Fruit fly (Drosophila melanogaster) whole organism, pupa: Measurements from ENCODE around the gene ND-B14.5B.

Experiments used
- CG10348 ChIP-seq: fragments of 200-800 bp; sonication (Bioruptor generic); IDR thresholded peaks from 2 replicates; pipeline ENCODE4 v1.3.6; 2022; ENCODE audit warnings: missing biosample characterization, missing genetic modification characterization
- CG12605 ChIP-seq: fragments of 200-800 bp; sonication (Bioruptor generic); IDR thresholded peaks from 2 replicates; pipeline ENCODE4 v1.3.6; 2022; ENCODE audit warnings: missing biosample characterization, missing genetic modification characterization
- CG13204 ChIP-seq: fragments of 200-800 bp; sonication (Bioruptor generic); optimal IDR thresholded peaks from 2 replicates; lab custom pipeline; 2018; ENCODE audit warnings: missing biosample characterization, mild to moderate bottlenecking, missing genetic modification characterization, moderate library complexity
- CG14655 ChIP-seq: fragments of 200-800 bp; sonication (Bioruptor generic); optimal IDR thresholded peaks from 3 replicates; lab custom pipeline; 2017; ENCODE audit warnings: mild to moderate bottlenecking, missing biosample characterization, missing genetic modification reagents, missing genetic modification characterization
- CG15710 ChIP-seq: fragments of 200-800 bp; sonication (Bioruptor generic); optimal IDR thresholded peaks from 2 replicates; lab custom pipeline; 2018; ENCODE audit warnings: missing biosample characterization, mild to moderate bottlenecking, missing genetic modification characterization, moderate library complexity
- CG17806 ChIP-seq: fragments of 200-800 bp; sonication (Bioruptor generic); optimal IDR thresholded peaks from 2 replicates; lab custom pipeline; 2018; ENCODE audit warnings: missing biosample characterization, mild to moderate bottlenecking, missing genetic modification characterization, moderate library complexity
- CG32121 ChIP-seq: fragments of 200-800 bp; sonication (Bioruptor generic); IDR thresholded peaks from 2 replicates; pipeline ENCODE4 v1.3.6; 2022; ENCODE audit warnings: missing biosample characterization, missing genetic modification characterization
- CG34367 ChIP-seq: fragments of 200-800 bp; sonication (Bioruptor generic); optimal IDR thresholded peaks from 2 replicates; lab custom pipeline; 2018; ENCODE audit warnings: missing biosample characterization, mild to moderate bottlenecking, missing genetic modification characterization
- CG4496 ChIP-seq: fragments of 200-800 bp; sonication (Bioruptor generic); IDR thresholded peaks from 3 replicates; pipeline ENCODE4 v1.3.6; 2022; ENCODE audit warnings: missing biosample characterization, missing genetic modification characterization
- CG8159 ChIP-seq: fragments of 200-800 bp; sonication (Bioruptor generic); optimal IDR thresholded peaks from 3 replicates; lab custom pipeline; 2018; ENCODE audit warnings: missing biosample characterization, mild to moderate bottlenecking, missing genetic modification characterization, moderate library complexity
- CG8301 ChIP-seq: fragments of 200-800 bp; sonication (Bioruptor generic); optimal IDR thresholded peaks from 2 replicates; lab custom pipeline; 2018; ENCODE audit warnings: missing biosample characterization, mild to moderate bottlenecking, missing genetic modification characterization
- CG9948 ChIP-seq: fragments of 200-800 bp; sonication (Bioruptor generic); optimal IDR thresholded peaks from 2 replicates; lab custom pipeline; 2018; ENCODE audit warnings: missing biosample characterization, mild to moderate bottlenecking, missing genetic modification characterization, moderate library complexity
- D1 ChIP-seq: fragments of 200-800 bp; sonication (Bioruptor generic); optimal IDR thresholded peaks from 2 replicates; lab custom pipeline; 2018; ENCODE audit warnings: missing biosample characterization, mild to moderate bottlenecking, missing genetic modification characterization, moderate library complexity
- EcR ChIP-seq: fragments of 200-800 bp; sonication (Bioruptor generic); optimal IDR thresholded peaks from 3 replicates; lab custom pipeline; 2019; ENCODE audit warnings: missing biosample characterization, missing genetic modification characterization, mild to moderate bottlenecking, moderate library complexity, missing genetic modification reagents
- Ets98B ChIP-seq: fragments of 200-800 bp; sonication (Bioruptor generic); IDR thresholded peaks from 2 replicates; pipeline ENCODE4 v1.3.6; 2022; ENCODE audit warnings: missing biosample characterization, missing genetic modification characterization
- Pif1A ChIP-seq: fragments of 200-800 bp; sonication (Bioruptor generic); optimal IDR thresholded peaks from 3 replicates; lab custom pipeline; 2016; ENCODE audit warnings: missing biosample characterization, missing genetic modification characterization
- Pif1B ChIP-seq: fragments of 200-800 bp; sonication (Bioruptor generic); optimal IDR thresholded peaks from 3 replicates; lab custom pipeline; 2016; ENCODE audit warnings: missing biosample characterization, missing genetic modification characterization
- Snoo ChIP-seq: fragments of 200-800 bp; sonication (Bioruptor generic); optimal IDR thresholded peaks from 3 replicates; lab custom pipeline; 2017; ENCODE audit warnings: missing biosample characterization, mild to moderate bottlenecking, missing genetic modification characterization, inconsistent platforms
- fd96Ca ChIP-seq: fragments of 200-800 bp; sonication (Bioruptor generic); IDR thresholded peaks from 3 replicates; pipeline ENCODE4 v1.3.6; 2022; ENCODE audit warnings: missing biosample characterization, missing genetic modification characterization
- gl ChIP-seq: fragments of 200-800 bp; sonication (Bioruptor generic); optimal IDR thresholded peaks from 2 replicates; lab custom pipeline; 2018; ENCODE audit warnings: missing biosample characterization, mild to moderate bottlenecking, missing genetic modification characterization
- rn ChIP-seq: fragments of 200-800 bp; sonication (Bioruptor generic); IDR thresholded peaks from 2 replicates; pipeline ENCODE4 v1.3.6; 2022; ENCODE audit warnings: missing biosample characterization, missing genetic modification characterization

The ND-B14.5B gene

DNA sequence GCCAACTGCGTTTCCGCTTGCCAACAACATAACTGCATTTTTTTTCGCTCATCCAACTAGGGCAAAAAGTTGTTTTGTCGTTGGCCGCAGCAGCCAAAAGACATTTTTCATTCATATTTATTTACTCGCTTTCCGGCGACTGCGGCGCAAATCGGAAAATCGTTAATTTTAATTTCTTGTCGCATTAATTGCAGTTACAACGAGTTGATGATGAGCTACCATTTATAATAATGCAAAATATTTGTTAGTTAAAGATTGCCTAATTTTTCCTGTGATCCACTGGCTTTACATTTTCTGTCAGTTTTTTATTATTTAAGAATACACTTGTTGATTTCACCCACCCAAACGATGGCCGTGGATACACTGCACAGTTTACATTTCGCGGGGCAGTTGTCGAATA lies 36.3 kb downstream of the ND-B14.5B start, which contains the start of gene PpD6:
PpD6 (plus strand) TSS at position 301 of the 400 bp plus-strand sequence.
- TF ChIP-seq CG8159 (tag; lab: Kevin White, UChicago) (no peak), Pif1B (no peak), CG4496 (GFP tag; lab: Robert Waterston, UW) (no peak), CG9948 (tag; lab: Kevin White, UChicago) (no peak), rn (GFP tag; lab: Robert Waterston, UW) (no peak), Ets98B (no peak)

DNA sequence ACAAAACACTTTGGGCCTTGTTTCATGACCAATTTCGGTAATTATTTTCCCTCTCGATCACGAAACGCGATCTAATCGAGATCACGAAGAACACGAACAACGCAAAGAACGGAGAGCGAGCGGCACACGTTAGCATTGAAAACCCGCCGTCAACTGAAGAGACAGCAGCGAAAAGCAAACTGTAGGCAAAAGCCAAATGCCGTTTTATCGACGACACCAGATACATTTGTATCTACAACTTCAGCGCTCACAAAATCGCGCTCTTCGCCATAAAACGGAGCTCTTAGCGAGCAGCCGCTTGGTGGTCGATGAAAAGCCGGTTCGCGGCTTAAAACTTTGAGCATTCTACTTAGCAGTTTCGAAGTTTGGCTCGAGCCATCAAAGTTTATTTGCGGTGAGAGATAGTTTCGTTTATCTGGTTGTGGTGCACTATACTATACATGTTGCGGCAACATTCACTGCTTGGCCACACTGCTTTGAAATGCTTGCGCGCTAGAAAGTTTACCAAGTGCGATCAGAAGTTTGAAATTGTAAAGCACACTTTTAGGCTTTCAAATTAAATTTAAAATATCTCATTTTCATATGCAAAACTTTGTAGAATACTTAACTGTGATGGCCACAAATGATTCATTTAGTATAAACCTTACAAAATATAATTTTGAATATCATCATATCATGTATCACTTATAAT lies 37.5 kb downstream of the ND-B14.5B start:
- TF ChIP-seq CG14655 (GFP tag; lab: Kevin White, UChicago) = no peak
- peak; percentile 48 for TF ChIP-seq D1 (tag; lab: Kevin White, UChicago)

DNA sequence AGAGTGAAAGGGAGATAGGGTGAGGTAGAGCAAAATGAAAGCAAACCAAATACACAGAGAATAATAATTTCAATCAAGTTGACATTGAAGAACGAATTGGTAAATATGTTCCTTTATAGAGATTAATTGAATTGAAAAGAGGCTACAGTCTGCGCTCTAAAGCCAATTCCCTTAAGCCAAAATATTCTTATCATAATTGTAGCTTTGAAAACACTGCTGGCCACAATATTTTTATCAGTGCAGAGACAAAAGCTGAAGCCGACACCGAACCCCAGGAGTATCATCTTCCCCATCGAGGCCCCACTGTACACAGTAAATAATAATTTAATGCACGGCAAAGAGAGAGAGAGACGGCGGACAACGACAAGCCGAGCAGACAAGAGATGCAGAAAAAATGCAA lies 39.8 kb downstream of the ND-B14.5B start:
- TF ChIP-seq CG8301 = peak; percentile 85
- TF ChIP-seq Snoo = peak; percentile 68
- peak; percentile 82 for TF ChIP-seq Pif1A (GFP tag; lab: Kevin White, UChicago)
- peak; percentile 64 for TF ChIP-seq CG12605
- TF ChIP-seq CG17806 (tag; lab: Kevin White, UChicago) = peak; percentile 71
- peak; percentile 66 for TF ChIP-seq CG10348 (GFP tag; lab: Robert Waterston, UW)
- TF ChIP-seq CG34367 (tag; lab: Kevin White, UChicago) = peak; percentile 72
- TF ChIP-seq gl (tag; lab: Kevin White, UChicago) = peak; percentile 43
- TF ChIP-seq CG32121 (GFP tag; lab: Robert Waterston, UW) = peak; percentile 88
- TF ChIP-seq Ets98B = peak; percentile 85
- peak; percentile 92 for TF ChIP-seq fd96Ca (GFP tag; lab: Robert Waterston, UW)
- TF ChIP-seq rn (GFP tag; lab: Robert Waterston, UW) = peak; percentile 80
- peak; percentile 3 for TF ChIP-seq CG13204 (GFP tag; lab: Kevin White, UChicago)
- peak; percentile 82 for TF ChIP-seq CG8159 (tag; lab: Kevin White, UChicago)
- TF ChIP-seq CG15710 (tag; lab: Kevin White, UChicago) = peak; percentile 49
- peak; percentile 90 for TF ChIP-seq CG14655 (GFP tag; lab: Kevin White, UChicago)
- peak; percentile 92 for TF ChIP-seq CG4496 (GFP tag; lab: Robert Waterston, UW)
- TF ChIP-seq Pif1B = peak; percentile 75
- no peak for TF ChIP-seq D1 (tag; lab: Kevin White, UChicago)
- TF ChIP-seq EcR (GFP tag; lab: Kevin White, UChicago) = no peak
- TF ChIP-seq CG9948 (tag; lab: Kevin White, UChicago) = peak; percentile 69

DNA sequence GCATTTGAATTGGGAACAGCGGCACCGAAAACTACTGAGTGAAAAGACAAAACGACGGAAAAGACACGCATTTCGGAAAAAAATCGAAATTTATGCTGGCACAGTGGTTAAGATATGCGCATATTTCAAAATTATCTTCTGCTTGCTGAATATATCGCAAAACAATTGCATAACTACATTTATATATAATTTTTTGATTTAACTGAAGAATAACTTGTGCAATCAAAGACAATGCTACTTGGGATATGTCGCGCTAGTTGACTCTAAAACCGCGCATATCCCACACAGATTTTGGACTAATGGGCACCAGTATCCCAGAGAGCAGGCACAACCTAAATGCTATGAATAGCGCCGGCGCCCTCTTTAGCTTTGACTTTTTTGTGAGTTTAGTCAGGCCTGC lies 44.8 kb downstream of the ND-B14.5B start:
- TF ChIP-seq CG14655 (GFP tag; lab: Kevin White, UChicago) = no peak
- peak; percentile 73 for TF ChIP-seq CG32121 (GFP tag; lab: Robert Waterston, UW)
- no peak for TF ChIP-seq CG12605
- TF ChIP-seq CG15710 (tag; lab: Kevin White, UChicago) = no peak
- peak; percentile 2 for TF ChIP-seq CG8301
- no peak for TF ChIP-seq CG10348 (GFP tag; lab: Robert Waterston, UW)
- TF ChIP-seq CG4496 (GFP tag; lab: Robert Waterston, UW) = 0 out of 3 replicates have a peak, but pooled peaks have one; percentile 42
- TF ChIP-seq Pif1A (GFP tag; lab: Kevin White, UChicago) = no peak
- TF ChIP-seq Ets98B = peak; percentile 20; the same call in 1 of the 2 replicates
- TF ChIP-seq D1 (tag; lab: Kevin White, UChicago) = no peak
- TF ChIP-seq, all 21 proteins: peak for 4

DNA sequence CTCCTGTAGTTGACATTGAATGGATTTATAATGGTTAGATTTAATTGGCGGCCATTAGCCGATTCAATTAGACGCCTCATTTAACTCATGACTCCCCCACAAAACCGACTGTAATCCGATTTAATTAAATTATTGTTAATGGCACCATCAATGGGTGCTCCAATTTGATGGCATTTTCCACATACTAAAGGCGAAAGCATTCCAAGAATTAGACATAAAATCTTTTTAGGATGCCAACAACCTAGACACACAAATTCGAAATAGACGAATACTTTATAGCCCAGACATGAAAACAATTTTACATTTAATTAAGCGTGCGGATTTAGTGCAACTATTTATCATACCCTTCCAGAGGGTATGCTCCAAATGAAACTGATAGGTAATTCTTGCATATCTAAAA lies 45.7 kb downstream of the ND-B14.5B start:
- TF ChIP-seq CG15710 (tag; lab: Kevin White, UChicago) (no peak), D1 (tag; lab: Kevin White, UChicago) (no peak), EcR (GFP tag; lab: Kevin White, UChicago) (no peak), CG9948 (tag; lab: Kevin White, UChicago) (no peak), CG14655 (GFP tag; lab: Kevin White, UChicago) (no peak), Pif1B (no peak), CG13204 (GFP tag; lab: Kevin White, UChicago) (no peak), CG8301 (no peak), CG8159 (tag; lab: Kevin White, UChicago) (no peak), rn (GFP tag; lab: Robert Waterston, UW) (no peak), CG32121 (GFP tag; lab: Robert Waterston, UW) (no peak), Ets98B (no peak), CG4496 (GFP tag; lab: Robert Waterston, UW) (no peak), CG17806 (tag; lab: Kevin White, UChicago) (no peak), gl (tag; lab: Kevin White, UChicago) (no peak), CG34367 (tag; lab: Kevin White, UChicago) (no peak), fd96Ca (GFP tag; lab: Robert Waterston, UW) (no peak), CG12605 (no peak)
- TF ChIP-seq, all 21 proteins: peak for 0
